Worm (Caenorhabditis elegans): ENCODE results near the gene nlp-70.

- no peak for TF ChIP-seq ref-1 (GFP tag; conservative IDR thresholded peaks at IDR 0.05)
- no peak for TF ChIP-seq flt-1 (GFP tag; IDR thresholded peaks at IDR 0.05)
Measured at ce11 chrV:242518-242917, 30.2 kb downstream of the nlp-70 start, which contains the start of gene R02C2.7.
